Fruit fly (Drosophila melanogaster): ENCODE measurements around the gene Efa6.

- no peak for TF ChIP-seq CG30403 (GFP tag; optimal IDR thresholded peaks at IDR 0.05)
- 0 out of 3 replicates have a peak, but pooled peaks have one; percentile 25 for TF ChIP-seq CG17361 (GFP tag; IDR thresholded peaks at IDR 0.05)
- no peak for TF ChIP-seq PHDP (tag; optimal IDR thresholded peaks at IDR 0.05)
- no peak for TF ChIP-seq NK7.1 (GFP tag; optimal IDR thresholded peaks at IDR 0.05)
- no peak for TF ChIP-seq ssp (GFP tag; IDR thresholded peaks at IDR 0.05)
- no peak for TF ChIP-seq CrebB (tag; optimal IDR thresholded peaks at IDR 0.05)
- no peak for TF ChIP-seq p53 (GFP tag; optimal IDR thresholded peaks at IDR 0.05)
- no peak for TF ChIP-seq Vsx1 (GFP tag; optimal IDR thresholded peaks at IDR 0.05)
- TF ChIP-seq CG32532 (GFP tag; IDR thresholded peaks at IDR 0.05): no peak
- no peak for TF ChIP-seq CG31365 (tag; optimal IDR thresholded peaks at IDR 0.05)
- TF ChIP-seq Trl (optimal IDR thresholded peaks at IDR 0.05): no peak
- TF ChIP-seq Trl (GFP tag; optimal IDR thresholded peaks at IDR 0.05): no peak
- TF ChIP-seq CG13424 (tag; optimal IDR thresholded peaks at IDR 0.05): peak; percentile 13
Measured at dm6 chr3R:22629174-22629573, 41.6 kb downstream of the Efa6 start.
